Worm (Caenorhabditis elegans): ENCODE results near the gene mab-7.

The mab-7 gene

DNA sequence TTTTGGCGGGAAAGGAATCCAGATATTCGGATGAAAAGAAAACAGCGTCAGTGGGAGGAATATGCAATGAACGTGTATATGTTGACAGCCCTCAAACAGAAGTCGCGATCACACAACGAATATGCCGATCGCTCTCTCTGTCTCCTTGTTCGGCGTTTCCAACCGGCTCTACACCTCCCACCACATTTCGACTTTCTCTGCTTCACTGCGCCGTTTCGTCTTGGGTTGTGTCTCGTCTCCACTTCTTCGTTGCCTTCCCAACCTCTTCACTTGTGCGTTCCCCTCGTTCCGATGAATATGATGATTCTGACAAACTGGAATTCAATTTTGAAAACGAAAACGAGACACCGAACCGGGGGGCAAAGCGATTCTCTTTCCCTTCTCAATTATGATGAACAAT is at the start of gene mab-7:
TSS of gene mab-7 (minus strand) at position 101 of the 400 bp plus-strand sequence.
- TF ChIP-seq Y116A8C.19 (tag; optimal IDR thresholded peaks at IDR 0.05; ENCODE audit: borderline replicate concordance) = no peak
- TF ChIP-seq fkh-10 (GFP tag; optimal IDR thresholded peaks at IDR 0.05) = no peak
- no peak for TF ChIP-seq C16A3.4 (tag; optimal IDR thresholded peaks at IDR 0.05)
- TF ChIP-seq sptf-1 (tag; optimal IDR thresholded peaks at IDR 0.05) = no peak

DNA sequence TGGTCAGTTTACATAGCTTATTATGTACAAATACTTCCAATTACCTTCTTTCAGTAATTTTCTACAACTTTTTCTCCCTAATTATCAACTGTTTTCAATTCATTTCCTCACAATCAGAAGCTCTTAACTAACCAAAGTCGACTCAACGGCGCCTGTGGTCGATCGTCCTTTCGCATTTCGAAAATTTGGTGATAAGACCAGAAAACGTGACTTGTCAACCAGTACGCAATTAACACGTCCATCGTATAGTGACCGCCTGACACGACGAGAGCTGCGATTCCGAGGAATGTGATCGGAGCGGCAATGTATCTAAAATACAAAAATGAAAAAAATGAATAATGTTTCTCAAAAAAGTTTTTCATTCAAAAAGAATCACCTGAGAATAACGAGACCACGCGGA is 47.8 kb upstream of the mab-7 start:
- TF ChIP-seq isw-1 (GFP tag; IDR thresholded peaks at IDR 0.05) (no peak), elt-2 (tag; optimal IDR thresholded peaks at IDR 0.05) (peak; percentile 72), lin-35 (GFP tag; optimal IDR thresholded peaks at IDR 0.05) (peak in 1 of 2 experiments; percentile 49), efl-1 (optimal IDR thresholded peaks at IDR 0.05) (no peak), efl-1 (GFP tag; optimal IDR thresholded peaks at IDR 0.05 in 1 of 2) (peak in 1 of 2 experiments; percentile 91), tlp-1 (tag; optimal IDR thresholded peaks at IDR 0.05) (no peak), nhr-20 (tag; optimal IDR thresholded peaks at IDR 0.05) (peak; percentile 5)

DNA sequence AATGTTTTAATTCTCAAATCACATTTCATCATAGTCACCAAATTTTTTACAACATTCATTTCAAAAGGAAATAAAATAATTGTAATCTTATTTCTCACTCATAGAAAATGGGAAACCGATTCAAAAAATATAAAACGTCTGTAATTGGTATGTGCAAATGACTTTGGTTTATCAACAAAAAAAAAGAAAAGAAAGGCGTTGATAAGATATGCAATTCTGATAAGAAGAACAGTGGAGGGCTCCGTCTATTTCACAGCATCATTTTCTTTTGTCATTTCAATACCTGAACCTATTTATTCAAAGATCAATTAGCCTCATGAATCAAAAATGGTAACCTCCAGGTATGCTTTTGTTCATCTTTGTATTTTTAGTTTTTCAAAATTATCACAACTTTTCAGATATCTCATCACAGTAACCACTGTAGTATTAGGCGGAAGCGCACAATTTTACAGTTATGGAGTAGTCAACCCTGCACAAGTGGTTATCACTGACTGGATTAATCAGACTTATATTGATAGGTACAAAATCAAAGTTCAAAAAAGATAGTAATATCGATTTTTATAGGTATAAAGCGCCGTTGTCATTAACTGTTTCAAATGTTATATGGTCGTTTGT is 40.5 kb upstream of the mab-7 start, which contains the start of gene F53H8.3:
TSS of gene F53H8.3 (plus strand) at position 275 of the 615 bp plus-strand sequence.
- TF ChIP-seq nhr-19 (GFP tag; conservative IDR thresholded peaks at IDR 0.05) (no peak), tlp-1 (tag; optimal IDR thresholded peaks at IDR 0.05) (no peak), grh-1 (GFP tag; IDR thresholded peaks at IDR 0.05) (no peak), nhr-76 (tag; optimal IDR thresholded peaks at IDR 0.05) (no peak), elt-2 (tag; optimal IDR thresholded peaks at IDR 0.05) (peak; percentile 87)

DNA sequence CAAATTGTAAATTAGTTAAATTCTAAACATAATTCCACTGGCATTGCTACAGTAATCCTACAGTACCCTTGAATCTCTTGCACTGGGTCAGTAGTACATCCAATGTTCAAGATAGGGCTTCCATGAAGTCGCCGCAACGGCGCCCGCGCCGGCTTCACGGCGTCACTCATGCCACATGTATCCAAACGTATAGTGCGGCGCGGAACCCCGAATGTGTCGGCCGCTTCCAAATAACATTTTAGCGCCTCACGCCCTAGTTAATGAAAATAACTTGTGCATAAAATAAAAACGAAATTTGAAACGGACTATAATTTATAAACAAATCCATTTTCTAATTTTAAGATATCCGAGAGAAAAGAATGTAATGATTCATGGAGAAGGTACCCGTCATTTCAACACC is 38.2 kb upstream of the mab-7 start:
- TF ChIP-seq tbx-2 (tag; optimal IDR thresholded peaks at IDR 0.05) = no peak
- TF ChIP-seq ceh-88 (GFP tag; IDR thresholded peaks at IDR 0.05) = no peak
- no peak for TF ChIP-seq lin-35 (GFP tag; optimal IDR thresholded peaks at IDR 0.05)
- no peak for TF ChIP-seq nhr-12 (tag; optimal IDR thresholded peaks at IDR 0.05)
- TF ChIP-seq unc-98 (GFP tag; IDR thresholded peaks at IDR 0.05) = no peak
- TF ChIP-seq hlh-17 (GFP tag; optimal IDR thresholded peaks at IDR 0.05; ENCODE audit: borderline replicate concordance) = peak; percentile 22
- TF ChIP-seq snpc-4 (tag; optimal IDR thresholded peaks at IDR 0.05) = peak; percentile 87
- no peak for TF ChIP-seq isw-1 (GFP tag; IDR thresholded peaks at IDR 0.05)
- no peak for TF ChIP-seq ceh-90 (tag; optimal IDR thresholded peaks at IDR 0.05)
- no peak for TF ChIP-seq efl-1 (optimal IDR thresholded peaks at IDR 0.05)
- TF ChIP-seq efl-1 (GFP tag; optimal IDR thresholded peaks at IDR 0.05 in 1 of 2) = no peak
- no peak for TF ChIP-seq fkh-8 (tag; optimal IDR thresholded peaks at IDR 0.05)
- no peak for TF ChIP-seq irx-1 (tag; optimal IDR thresholded peaks at IDR 0.05)
- no peak for TF ChIP-seq hpl-2 (GFP tag; optimal IDR thresholded peaks at IDR 0.05)
- no peak for TF ChIP-seq xbp-1 (tag; optimal IDR thresholded peaks at IDR 0.05)
- no peak for TF ChIP-seq swsn-7 (tag; optimal IDR thresholded peaks at IDR 0.05)
- TF ChIP-seq unc-62 (GFP tag; optimal IDR thresholded peaks at IDR 0.05) = no peak
- no peak for TF ChIP-seq zip-4 (GFP tag; optimal IDR thresholded peaks at IDR 0.05)
- no peak for TF ChIP-seq pqm-1 (tag; optimal IDR thresholded peaks at IDR 0.05)

DNA sequence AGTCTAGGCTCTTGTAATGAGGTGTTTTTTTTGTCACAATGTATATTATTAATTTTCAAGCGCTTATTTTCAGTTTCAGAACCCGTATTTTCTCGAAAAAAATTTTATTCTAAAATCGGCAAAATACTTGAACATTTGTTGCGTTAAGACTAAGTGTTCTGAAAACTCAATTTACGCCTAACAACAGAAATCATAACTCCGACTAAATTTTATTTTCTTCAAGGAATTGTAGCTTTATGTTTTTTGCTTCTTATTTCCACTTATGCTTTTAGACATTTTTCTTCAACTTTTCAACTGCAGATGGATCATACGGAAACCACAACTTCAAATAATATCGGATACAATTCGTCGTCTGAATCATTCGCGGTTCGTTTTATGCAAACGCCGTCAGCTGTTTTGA is 35.7 kb upstream of the mab-7 start, which contains the start of gene F35H12.1:
TSS of gene F35H12.1 (plus strand) at position 301 of the 400 bp plus-strand sequence.
- TF ChIP-seq nhr-11 (tag; optimal IDR thresholded peaks at IDR 0.05) (no peak), unc-86 (tag; optimal IDR thresholded peaks at IDR 0.05) (no peak)

DNA sequence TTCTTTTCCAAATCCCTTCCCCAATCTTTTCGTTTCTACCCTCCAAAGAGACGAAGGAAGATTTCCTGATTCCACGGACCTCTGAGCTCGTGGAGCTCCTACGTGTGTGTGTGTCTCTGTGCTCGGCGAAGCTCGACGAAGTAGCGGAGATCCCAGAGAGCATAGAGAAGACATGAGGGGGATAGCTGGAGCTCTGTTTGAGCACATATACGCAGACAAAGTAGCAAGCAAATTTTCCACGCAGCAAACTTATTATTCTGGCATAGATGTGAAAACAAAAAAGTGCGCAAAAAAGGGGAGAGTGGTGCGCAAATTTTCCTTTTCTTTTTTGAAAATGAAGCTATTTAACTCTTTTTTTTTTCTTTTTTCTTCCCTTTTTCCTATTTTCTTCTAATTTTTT is 35.0 kb upstream of the mab-7 start:
- no peak for TF ChIP-seq irx-1 (tag; optimal IDR thresholded peaks at IDR 0.05)
- TF ChIP-seq snu-23 (GFP tag; optimal IDR thresholded peaks at IDR 0.05) = peak; percentile 17
- no peak for TF ChIP-seq elt-2 (tag; optimal IDR thresholded peaks at IDR 0.05)
- peak in 1 of 3 experiments; percentile 8 for TF ChIP-seq dpl-1 (GFP tag; optimal IDR thresholded peaks at IDR 0.05)
- no peak for TF ChIP-seq aha-1 (tag; optimal IDR thresholded peaks at IDR 0.05)
- TF ChIP-seq tbx-2 (tag; optimal IDR thresholded peaks at IDR 0.05) = peak; percentile 14
- TF ChIP-seq zip-4 (GFP tag; optimal IDR thresholded peaks at IDR 0.05) = no peak
- no peak for TF ChIP-seq grh-1 (GFP tag; IDR thresholded peaks at IDR 0.05)
- TF ChIP-seq lsy-2 (tag; optimal IDR thresholded peaks at IDR 0.05) = peak in 1 of 2 experiments; percentile 26
- TF ChIP-seq nhr-28 (tag; optimal IDR thresholded peaks at IDR 0.05) = no peak
- TF ChIP-seq C04F5.9 (tag; optimal IDR thresholded peaks at IDR 0.05) = no peak
- TF ChIP-seq nhr-19 (GFP tag; conservative IDR thresholded peaks at IDR 0.05) = no peak
- peak in 1 of 2 experiments; percentile 12 for TF ChIP-seq lin-35 (GFP tag; optimal IDR thresholded peaks at IDR 0.05)
- TF ChIP-seq unc-62 (GFP tag; optimal IDR thresholded peaks at IDR 0.05) = no peak
- TF ChIP-seq hpl-2 (GFP tag; optimal IDR thresholded peaks at IDR 0.05) = no peak
- TF ChIP-seq fos-1 (tag; optimal IDR thresholded peaks at IDR 0.05) = no peak
- TF ChIP-seq nhr-237 (tag; optimal IDR thresholded peaks at IDR 0.05) = no peak
- no peak for TF ChIP-seq nhr-12 (tag; optimal IDR thresholded peaks at IDR 0.05)
- TF ChIP-seq vab-15 (tag; optimal IDR thresholded peaks at IDR 0.05) = no peak
- TF ChIP-seq egl-27 (tag; optimal IDR thresholded peaks at IDR 0.05) = no peak
- no peak for TF ChIP-seq nhr-76 (tag; optimal IDR thresholded peaks at IDR 0.05)
- TF ChIP-seq zag-1 (tag; optimal IDR thresholded peaks at IDR 0.05) = no peak

Measured in whole organism, L1 larva.